Fruit fly (Drosophila melanogaster): ENCODE data around the gene ihog.
A peak's percentile ranks its signal among the peaks of the same experiment; 100 is the strongest.

The ihog gene

DNA sequence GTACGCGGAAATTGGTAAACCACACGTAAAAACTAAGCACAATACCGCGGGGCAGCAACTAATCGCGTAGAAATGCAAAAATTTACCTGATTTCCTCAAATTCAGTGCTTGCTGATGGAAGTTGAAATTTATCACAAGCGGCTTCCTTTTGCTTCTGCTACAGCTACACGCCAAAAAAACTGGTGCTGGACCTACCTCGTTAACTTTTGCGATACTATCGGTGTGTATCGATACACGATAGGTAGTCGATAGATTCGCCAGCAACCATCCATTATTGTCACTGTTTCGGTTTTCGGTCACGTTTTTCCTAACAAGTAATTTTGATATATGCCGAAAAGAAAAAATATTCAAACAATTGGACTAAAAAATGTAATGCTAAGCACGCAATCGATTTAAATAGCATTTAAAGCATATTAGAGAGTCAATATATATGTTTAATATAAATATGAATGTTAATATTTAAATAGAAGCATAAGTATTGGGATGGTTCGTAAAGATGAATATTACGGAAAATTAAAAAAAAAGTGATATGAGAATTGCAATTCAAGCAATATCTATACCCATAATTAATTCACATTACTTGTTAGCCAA, 18.9 kb upstream of the ihog start, which contains the start of gene Sumo (continued):
- TF ChIP-seq Eip93F (GFP tag; optimal IDR thresholded peaks at IDR 0.05) (peak; percentile 41), CG16779 (tag; optimal IDR thresholded peaks at IDR 0.05) (no peak), Sox14 (GFP tag; optimal IDR thresholded peaks at IDR 0.05) (no peak), Hr39 (GFP tag; optimal IDR thresholded peaks at IDR 0.05) (no peak), Eip78C (GFP tag) (peak; percentile 14), CG31627 (GFP tag; optimal IDR thresholded peaks at IDR 0.05) (no peak)

DNA sequence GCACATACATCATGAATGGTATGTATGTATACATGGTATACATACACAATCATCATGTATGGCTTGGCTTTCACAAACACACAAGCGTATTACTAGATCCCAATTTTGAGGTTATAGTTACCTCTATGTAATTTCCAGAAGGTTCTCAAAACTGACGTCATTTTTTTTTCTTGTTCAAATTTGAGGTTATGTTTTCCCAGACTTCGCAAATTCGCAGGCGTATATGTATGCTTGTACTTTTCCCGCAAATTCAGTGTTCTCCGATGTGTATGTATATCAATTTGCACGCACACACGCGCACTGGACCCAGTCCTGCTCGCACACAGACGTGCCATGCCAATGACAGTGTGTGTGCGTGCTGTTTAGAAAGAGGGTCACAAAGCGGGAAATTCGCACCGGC, 17.7 kb upstream of the ihog start:
- TF ChIP-seq CG34406 (GFP tag; optimal IDR thresholded peaks at IDR 0.05) = no peak
- TF ChIP-seq CG6854 (GFP tag; optimal IDR thresholded peaks at IDR 0.05) = no peak
- peak; percentile 50 for TF ChIP-seq dsx (GFP tag; optimal IDR thresholded peaks at IDR 0.05; ENCODE audit: poor library complexity, severe bottlenecking)
- TF ChIP-seq CG1621 (tag; optimal IDR thresholded peaks at IDR 0.05) = peak; percentile 71
- peak; percentile 36 for TF ChIP-seq CG6808 (GFP tag; optimal IDR thresholded peaks at IDR 0.05)
- TF ChIP-seq ss (GFP tag; optimal IDR thresholded peaks at IDR 0.05) = peak; percentile 18 to 28

DNA sequence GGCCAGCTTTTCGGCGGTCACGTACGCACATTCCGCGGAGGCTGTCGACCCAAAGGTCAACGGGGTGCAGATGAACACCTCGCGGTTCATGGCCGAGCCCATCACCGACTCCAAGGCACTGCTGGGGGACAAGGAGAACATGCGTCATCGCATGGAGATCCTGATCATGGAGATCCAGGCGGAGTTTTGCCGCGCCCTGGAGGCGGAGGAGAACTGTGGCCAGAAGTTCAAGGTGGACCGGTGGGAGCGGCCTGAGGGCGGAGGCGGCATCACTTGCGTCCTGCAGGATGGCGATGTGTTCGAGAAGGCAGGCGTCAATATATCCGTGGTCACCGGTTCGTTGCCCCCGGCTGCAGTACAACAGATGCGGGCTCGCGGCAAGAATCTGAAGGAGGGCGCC, 16.0 kb upstream of the ihog start:
- TF ChIP-seq Blimp-1 (GFP tag; optimal IDR thresholded peaks at IDR 0.05) = no peak
- TF ChIP-seq Eip75B (GFP tag; optimal IDR thresholded peaks at IDR 0.05) = no peak
- no peak for TF ChIP-seq svp (GFP tag)
- TF ChIP-seq CG11902 (GFP tag; optimal IDR thresholded peaks at IDR 0.05) = no peak
- no peak for TF ChIP-seq CG6808 (GFP tag; optimal IDR thresholded peaks at IDR 0.05)
- no peak for TF ChIP-seq ss (GFP tag; optimal IDR thresholded peaks at IDR 0.05)
- TF ChIP-seq Hr39 (GFP tag; optimal IDR thresholded peaks at IDR 0.05) = no peak
- TF ChIP-seq CG8119 (GFP tag; IDR thresholded peaks at IDR 0.05) = no peak
- TF ChIP-seq CG9139 (GFP tag; optimal IDR thresholded peaks at IDR 0.05) = no peak
- no peak for TF ChIP-seq acj6 (GFP tag; optimal IDR thresholded peaks at IDR 0.05)
- TF ChIP-seq eg (GFP tag; IDR thresholded peaks at IDR 0.05) = no peak
- TF ChIP-seq Hr38 (GFP tag; optimal IDR thresholded peaks at IDR 0.05) = no peak
- TF ChIP-seq Ets96B (tag; optimal IDR thresholded peaks at IDR 0.05) = no peak
- no peak for TF ChIP-seq Eip93F (GFP tag; optimal IDR thresholded peaks at IDR 0.05)
- no peak for TF ChIP-seq CG10631 (GFP tag; optimal IDR thresholded peaks at IDR 0.05)
- TF ChIP-seq cyc (GFP tag; optimal IDR thresholded peaks at IDR 0.05) = no peak
- no peak for TF ChIP-seq CG6792 (GFP tag; optimal IDR thresholded peaks at IDR 0.05)
- no peak for TF ChIP-seq esn (GFP tag; optimal IDR thresholded peaks at IDR 0.05)
- no peak for TF ChIP-seq CG34406 (GFP tag; optimal IDR thresholded peaks at IDR 0.05)
- TF ChIP-seq Hr4 (GFP tag; optimal IDR thresholded peaks at IDR 0.05) = no peak

DNA sequence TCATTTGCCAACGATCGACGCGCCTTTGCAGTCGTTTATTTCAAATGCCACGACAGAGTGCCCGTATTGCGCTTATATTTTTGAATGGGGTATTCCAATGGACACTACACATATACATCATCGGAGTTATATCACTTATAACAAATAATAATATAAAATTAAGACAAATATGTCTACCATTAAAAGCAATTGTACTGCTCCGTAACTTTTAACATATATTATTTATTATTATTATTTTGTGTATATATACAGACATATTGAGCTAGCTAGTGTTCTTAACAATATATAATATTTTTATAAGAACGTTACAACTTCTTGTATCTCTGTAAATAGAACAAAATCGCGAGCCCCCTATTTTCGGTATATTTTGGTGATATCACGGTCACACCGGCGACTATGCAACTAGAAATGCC, 15.4 kb upstream of the ihog start, which contains the start of the genes sip2 and Coprox:
Gene sip2 (minus strand): TSS at position 53 of the 413 bp plus-strand sequence.
Gene Coprox (plus strand): TSS at position 400 of the 413 bp plus-strand sequence.
- TF ChIP-seq eg (GFP tag; IDR thresholded peaks at IDR 0.05) (peak; percentile 77), CG8119 (GFP tag; IDR thresholded peaks at IDR 0.05) (peak; percentile 54; the same call in 1 of the 3 replicates), CG6276 (GFP tag; optimal IDR thresholded peaks at IDR 0.05) (no peak), Eip78C (GFP tag) (peak; percentile 56), Sox15 (GFP tag; optimal IDR thresholded peaks at IDR 0.05) (peak; percentile 16), acj6 (GFP tag; optimal IDR thresholded peaks at IDR 0.05) (no peak), pdm3 (GFP tag; optimal IDR thresholded peaks at IDR 0.05) (no peak), fd85E (GFP tag; optimal IDR thresholded peaks at IDR 0.05) (no peak), Gug (GFP tag; IDR thresholded peaks at IDR 0.05) (peak; percentile 22; the same call in 1 of the 2 replicates), CG9139 (GFP tag; optimal IDR thresholded peaks at IDR 0.05) (no peak), Ets96B (tag; optimal IDR thresholded peaks at IDR 0.05) (no peak), Sox102F (GFP tag; optimal IDR thresholded peaks at IDR 0.05) (no peak), fkh (GFP tag; optimal IDR thresholded peaks at IDR 0.05) (peak; percentile 83), achi (GFP tag; optimal IDR thresholded peaks at IDR 0.05) (no peak), CG3032 (tag; optimal IDR thresholded peaks at IDR 0.05) (peak; percentile 77), lz (GFP tag; optimal IDR thresholded peaks at IDR 0.05) (peak; percentile 15), ss (GFP tag; optimal IDR thresholded peaks at IDR 0.05) (no peak), Smox (GFP tag; optimal IDR thresholded peaks at IDR 0.05) (no peak), Hr39 (GFP tag; optimal IDR thresholded peaks at IDR 0.05) (no peak), dsx (GFP tag; optimal IDR thresholded peaks at IDR 0.05; ENCODE audit: poor library complexity, severe bottlenecking) (peak; percentile 70), CG4318 (GFP tag; optimal IDR thresholded peaks at IDR 0.05) (no peak), CG10631 (GFP tag; optimal IDR thresholded peaks at IDR 0.05) (peak; percentile 84), CG6792 (GFP tag; optimal IDR thresholded peaks at IDR 0.05) (peak; percentile 30), Ets21C (GFP tag; optimal IDR thresholded peaks at IDR 0.05) (no peak), Hr4 (GFP tag; optimal IDR thresholded peaks at IDR 0.05) (no peak), esn (GFP tag; optimal IDR thresholded peaks at IDR 0.05) (peak; percentile 58), Eip93F (GFP tag; optimal IDR thresholded peaks at IDR 0.05) (peak; percentile 13), CG8319 (GFP tag; optimal IDR thresholded peaks at IDR 0.05) (no peak), CG6163 (GFP tag; IDR thresholded peaks at IDR 0.05) (peak; percentile 48; the same call in 1 of the 3 replicates), CG1621 (tag; optimal IDR thresholded peaks at IDR 0.05) (no peak), CG8632 (GFP tag; optimal IDR thresholded peaks at IDR 0.05) (no peak), Lpt (GFP tag; optimal IDR thresholded peaks at IDR 0.05) (no peak)

All from whole organism, prepupa.